Fruit fly (Drosophila melanogaster) whole organism, embryonic: ENCODE data around the gene Etfb.

Source experiments
- Bdp1 ChIP-seq: fragments of 200-800 bp; sonication (Bioruptor generic); optimal IDR thresholded peaks from 3 replicates; lab custom pipeline; 2016; ENCODE audit warnings: missing biosample characterization, missing genetic modification characterization
- C15 ChIP-seq: fragments of 200-800 bp; sonication (Bioruptor generic); IDR thresholded peaks from 3 replicates; pipeline ENCODE4 v1.3.6; 2022; ENCODE audit warnings: missing biosample characterization, missing genetic modification characterization
- CG1024 ChIP-seq: fragments of 200-800 bp; sonication (Bioruptor generic); IDR thresholded peaks from 2 replicates; pipeline ENCODE4 v1.3.6; 2022; ENCODE audit warnings: missing biosample characterization, missing genetic modification characterization
- CG10431 ChIP-seq: fragments of 200-800 bp; sonication (Bioruptor generic); optimal IDR thresholded peaks from 3 replicates; lab custom pipeline; 2018; ENCODE audit warnings: missing biosample characterization, mild to moderate bottlenecking, missing genetic modification characterization
- CG12071 ChIP-seq: fragments of 200-800 bp; sonication (Bioruptor generic); optimal IDR thresholded peaks from 3 replicates; lab custom pipeline; 2018; ENCODE audit warnings: missing biosample characterization, mild to moderate bottlenecking, missing genetic modification characterization
- CG13123 ChIP-seq: fragments of 200-800 bp; sonication (Bioruptor generic); optimal IDR thresholded peaks from 2 replicates; lab custom pipeline; 2016; ENCODE audit warnings: missing biosample characterization, missing genetic modification characterization
- CG16779 ChIP-seq: fragments of 200-800 bp; sonication (Bioruptor generic); IDR thresholded peaks from 2 replicates; pipeline ENCODE4 v1.3.6; 2022; ENCODE audit warnings: missing biosample characterization, missing genetic modification characterization
- CG16815 ChIP-seq: fragments of 200-800 bp; sonication (Bioruptor generic); optimal IDR thresholded peaks from 3 replicates; lab custom pipeline; 2017; ENCODE audit warnings: missing biosample characterization, mild to moderate bottlenecking, missing genetic modification characterization
- CG17568 ChIP-seq: fragments of 200-800 bp; sonication (Bioruptor generic); optimal IDR thresholded peaks from 2 replicates; lab custom pipeline; 2018; ENCODE audit warnings: missing biosample characterization, mild to moderate bottlenecking, missing genetic modification characterization, moderate library complexity
- CG17912 ChIP-seq: fragments of 200-800 bp; sonication (Bioruptor generic); optimal IDR thresholded peaks from 2 replicates; lab custom pipeline; 2018; ENCODE audit warnings: missing biosample characterization, mild to moderate bottlenecking, missing genetic modification characterization
- CG18619 ChIP-seq: fragments of 200-800 bp; sonication (Bioruptor generic); optimal IDR thresholded peaks from 3 replicates; lab custom pipeline; 2017; ENCODE audit warnings: missing biosample characterization, mild to moderate bottlenecking, missing genetic modification characterization
- CG2116 ChIP-seq: fragments of 200-800 bp; sonication (Bioruptor generic); optimal IDR thresholded peaks from 3 replicates; lab custom pipeline; 2018; ENCODE audit warnings: missing biosample characterization, mild to moderate bottlenecking, missing genetic modification characterization
- CG34422 ChIP-seq: fragments of 200-800 bp; sonication (Bioruptor generic); IDR thresholded peaks from 3 replicates; pipeline ENCODE4 v1.3.6; 2022; ENCODE audit warnings: missing biosample characterization, missing genetic modification characterization
- CG3995 ChIP-seq: fragments of 200-800 bp; sonication (Bioruptor generic); optimal IDR thresholded peaks from 3 replicates; lab custom pipeline; 2016; ENCODE audit warnings: missing biosample characterization, missing genetic modification characterization
- CG5953 ChIP-seq: fragments of 200-800 bp; sonication (Bioruptor generic); IDR thresholded peaks from 2 replicates; pipeline ENCODE4 v1.3.6; 2022; ENCODE audit warnings: missing biosample characterization, missing genetic modification characterization
- CG6254 ChIP-seq: fragments of 200-800 bp; sonication (Bioruptor generic); optimal IDR thresholded peaks from 3 replicates; lab custom pipeline; 2017; ENCODE audit warnings: mild to moderate bottlenecking, missing biosample characterization, missing genetic modification reagents, missing genetic modification characterization
- CG6272 ChIP-seq: fragments of 200-800 bp; sonication (Bioruptor generic); IDR thresholded peaks from 2 replicates; pipeline ENCODE4 v1.3.6; 2022; ENCODE audit warnings: missing biosample characterization, missing genetic modification characterization
- CG6765 ChIP-seq: fragments of 200-800 bp; sonication (Bioruptor generic); optimal IDR thresholded peaks from 3 replicates; lab custom pipeline; 2017; ENCODE audit warnings: missing biosample characterization, mild to moderate bottlenecking, missing genetic modification characterization
- CG7786 ChIP-seq: fragments of 200-800 bp; sonication (Bioruptor generic); optimal IDR thresholded peaks from 2 replicates; lab custom pipeline; 2016; ENCODE audit warnings: missing biosample characterization, missing genetic modification characterization
- Chrac-16 ChIP-seq: fragments of 200-800 bp; sonication (Bioruptor generic); optimal IDR thresholded peaks from 3 replicates; lab custom pipeline; 2016; ENCODE audit warnings: missing biosample characterization, missing genetic modification characterization
- CkIIα-i1 ChIP-seq: fragments of 200-800 bp; sonication (Bioruptor generic); IDR thresholded peaks from 2 replicates; pipeline ENCODE4 v1.3.6; 2022; ENCODE audit warnings: missing biosample characterization, missing genetic modification characterization
- CrebB ChIP-seq: fragments of 200-800 bp; sonication (Bioruptor generic); optimal IDR thresholded peaks from 3 replicates; lab custom pipeline; 2018; ENCODE audit warnings: missing biosample characterization, mild to moderate bottlenecking, missing genetic modification characterization
- Dfd ChIP-seq, 2 experiments: fragments of >200 bp; optimal IDR thresholded peaks; 2 replicates each; lab custom pipeline; 2017; ENCODE audit warnings: missing biosample characterization in 2 of 2, missing genetic modification characterization in 2 of 2
- Dp ChIP-seq: fragments of 200-800 bp; sonication (Bioruptor generic); optimal IDR thresholded peaks from 2 replicates; lab custom pipeline; 2018; ENCODE audit warnings: missing biosample characterization, mild to moderate bottlenecking, missing genetic modification characterization, moderate library complexity
- Elba2 ChIP-seq: fragments of 200-800 bp; sonication (Bioruptor generic); optimal IDR thresholded peaks from 3 replicates; lab custom pipeline; 2016; ENCODE audit warnings: missing biosample characterization, missing genetic modification characterization
- Fer3 ChIP-seq: fragments of 200-800 bp; sonication (Bioruptor generic); optimal IDR thresholded peaks from 2 replicates; lab custom pipeline; 2018; ENCODE audit warnings: missing biosample characterization, mild to moderate bottlenecking, missing genetic modification characterization, moderate library complexity
- HHEX ChIP-seq: fragments of 200-800 bp; sonication (Bioruptor generic); optimal IDR thresholded peaks from 3 replicates; lab custom pipeline; 2017; ENCODE audit warnings: missing biosample characterization, mild to moderate bottlenecking, missing genetic modification characterization, missing genetic modification reagents
- Hey ChIP-seq: fragments of 200-800 bp; sonication (Bioruptor generic); optimal IDR thresholded peaks from 3 replicates; lab custom pipeline; 2018; ENCODE audit warnings: missing biosample characterization, mild to moderate bottlenecking, missing genetic modification characterization
- Hsf ChIP-seq: fragments of 200-800 bp; sonication (Bioruptor generic); optimal IDR thresholded peaks from 3 replicates; lab custom pipeline; 2016; ENCODE audit warnings: missing biosample characterization, missing genetic modification characterization
- MTF-1 ChIP-seq: fragments of 200-800 bp; sonication (Bioruptor generic); optimal IDR thresholded peaks from 2 replicates; lab custom pipeline; 2018; ENCODE audit warnings: missing biosample characterization, mild to moderate bottlenecking, missing genetic modification characterization, borderline replicate concordance
- Myb ChIP-seq: fragments of 200-800 bp; sonication (Bioruptor generic); optimal IDR thresholded peaks from 2 replicates; lab custom pipeline; 2016; ENCODE audit warnings: missing biosample characterization, missing genetic modification characterization
- Rx ChIP-seq: fragments of 200-800 bp; sonication (Bioruptor generic); IDR thresholded peaks from 2 replicates; pipeline ENCODE4 v1.3.6; 2022; ENCODE audit warnings: missing biosample characterization, missing genetic modification characterization
- ash1 ChIP-seq: fragments of 200-800 bp; sonication (Bioruptor generic); optimal IDR thresholded peaks from 2 replicates; lab custom pipeline; 2018; ENCODE audit warnings: missing biosample characterization, mild to moderate bottlenecking, missing genetic modification characterization
- caup ChIP-seq: fragments of 200-800 bp; sonication (Bioruptor generic); optimal IDR thresholded peaks from 3 replicates; lab custom pipeline; 2017; ENCODE audit warnings: missing biosample characterization, mild to moderate bottlenecking, missing genetic modification characterization, moderate library complexity; ENCODE audit not compliant: severe bottlenecking
- dati ChIP-seq: fragments of 200-800 bp; sonication (Bioruptor generic); IDR thresholded peaks from 2 replicates; pipeline ENCODE4 v1.3.6; 2022; ENCODE audit warnings: missing biosample characterization, missing genetic modification characterization
- dpn ChIP-seq, 2 experiments: fragments of 200-800 bp; sonication (Bioruptor generic); optimal IDR thresholded peaks; 3 replicates each; lab custom pipeline; 2016; ENCODE audit warnings: missing biosample characterization in 2 of 2, missing genetic modification characterization in 2 of 2
- exex ChIP-seq: fragments of 200-800 bp; sonication (Bioruptor generic); optimal IDR thresholded peaks from 4 replicates; lab custom pipeline; 2018; ENCODE audit warnings: missing biosample characterization, mild to moderate bottlenecking, missing genetic modification characterization, moderate library complexity
- insv ChIP-seq, 2 experiments: fragments of 200-800 bp; sonication (Bioruptor generic); optimal IDR thresholded peaks; 3 replicates each; lab custom pipeline; 2016 to 2018; ENCODE audit warnings: missing biosample characterization in 2 of 2, missing genetic modification characterization in 2 of 2
- mam ChIP-seq: fragments of 200-800 bp; sonication (Bioruptor generic); optimal IDR thresholded peaks from 3 replicates; lab custom pipeline; 2016; ENCODE audit warnings: missing biosample characterization, missing genetic modification characterization
- otp ChIP-seq: fragments of 200-800 bp; sonication (Bioruptor generic); IDR thresholded peaks from 3 replicates; pipeline ENCODE4, ENCODE4 v1.3.6; 2022; ENCODE audit warnings: missing biosample characterization, missing genetic modification characterization
- seq ChIP-seq: fragments of 200-800 bp; sonication (Bioruptor generic); IDR thresholded peaks from 2 replicates; pipeline ENCODE4 v1.3.6; 2022; ENCODE audit warnings: missing biosample characterization, missing genetic modification characterization
- sna ChIP-seq: fragments of 200-800 bp; sonication (Bioruptor generic); IDR thresholded peaks from 2 replicates; pipeline ENCODE4 v1.3.6; 2022; ENCODE audit warnings: missing biosample characterization, missing genetic modification characterization; ENCODE audit not compliant: partially characterized antibody
- ssp ChIP-seq: fragments of 200-800 bp; sonication (Bioruptor generic); IDR thresholded peaks from 2 replicates; pipeline ENCODE4 v1.3.6; 2022; ENCODE audit warnings: missing biosample characterization, missing genetic modification characterization
- tna ChIP-seq: fragments of 200-800 bp; sonication (Bioruptor generic); IDR thresholded peaks from 2 replicates; pipeline ENCODE4 v1.3.6; 2022; ENCODE audit warnings: missing biosample characterization, missing genetic modification characterization; ENCODE audit not compliant: partially characterized antibody
- twi ChIP-seq: fragments of 200-800 bp; optimal IDR thresholded peaks from 2 replicates; lab custom pipeline; 2019; ENCODE audit warnings: missing biosample characterization, mild to moderate bottlenecking, missing genetic modification characterization, moderate library complexity
- unpg ChIP-seq: fragments of 200-800 bp; sonication (Bioruptor generic); optimal IDR thresholded peaks from 3 replicates; lab custom pipeline; 2018; ENCODE audit warnings: missing biosample characterization, mild to moderate bottlenecking, missing genetic modification characterization, moderate library complexity
- zf30C ChIP-seq: fragments of 200-800 bp; sonication (Bioruptor generic); optimal IDR thresholded peaks from 3 replicates; lab custom pipeline; 2018; ENCODE audit warnings: missing biosample characterization, mild to moderate bottlenecking, missing genetic modification characterization
- zfh1 ChIP-seq: fragments of 200-800 bp; sonication (Bioruptor generic); IDR thresholded peaks from 3 replicates; pipeline ENCODE4 v1.3.6; 2022; ENCODE audit warnings: missing biosample characterization, missing genetic modification characterization
- zfh2 ChIP-seq: fragments of 200-800 bp; sonication (Bioruptor generic); optimal IDR thresholded peaks from 2 replicates; lab custom pipeline; 2016; ENCODE audit warnings: missing biosample characterization, missing genetic modification characterization

The Etfb gene

DNA sequence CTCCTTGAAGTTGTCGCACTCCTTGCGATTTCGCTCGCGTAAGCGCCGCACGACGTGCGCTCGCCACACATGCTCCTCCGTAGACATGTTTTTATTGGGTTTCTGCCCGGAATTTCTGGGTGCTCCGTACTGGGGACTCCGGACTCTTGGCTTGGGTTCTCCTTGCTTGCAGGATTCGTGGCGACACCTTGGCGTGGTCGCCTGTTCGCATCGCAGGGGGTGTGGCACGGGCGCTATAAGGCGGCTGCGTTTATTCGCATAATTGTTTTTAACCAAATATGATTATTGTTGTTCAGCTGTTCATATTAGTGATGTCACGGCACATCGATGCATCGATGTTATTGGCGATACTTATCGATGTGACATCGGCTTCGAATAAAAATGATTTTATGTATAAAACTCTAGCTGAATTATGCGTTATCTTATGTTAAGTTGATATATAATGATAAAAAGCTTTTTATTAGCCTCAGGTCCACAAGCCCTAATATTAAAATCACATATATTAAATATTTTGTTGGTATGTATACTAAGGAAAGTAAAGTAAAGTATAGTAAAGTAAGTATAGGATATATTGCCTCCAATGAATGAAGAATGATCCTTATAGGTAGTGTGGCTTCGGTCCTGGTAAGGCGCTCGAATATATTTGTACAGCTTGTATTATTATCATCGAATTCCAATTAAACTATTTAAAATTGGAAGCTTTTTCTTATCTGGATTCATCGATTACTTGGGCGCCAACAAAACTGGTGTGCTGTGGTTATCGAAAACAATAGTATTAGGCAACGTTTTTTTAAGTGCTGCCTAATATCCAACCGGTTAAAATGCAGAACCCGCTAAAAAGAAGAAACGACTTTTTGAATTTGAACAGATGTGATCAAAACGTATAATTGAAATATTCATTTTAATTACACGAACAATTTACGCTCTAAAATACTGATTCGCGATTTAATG is 32.3 kb upstream of the Etfb start, which contains the start of gene Atg16 (continued):
- no peak for TF ChIP-seq ssp (GFP tag; lab: Robert Waterston, UW)
- TF ChIP-seq CG1024 (GFP tag; lab: Robert Waterston, UW): no peak
- no peak for TF ChIP-seq CkIIα-i1 (GFP tag; lab: Robert Waterston, UW)
- no peak for TF ChIP-seq dpn (GFP tag; optimal IDR thresholded peaks at IDR 0.05; lab: Kevin White, UChicago)
- no peak for TF ChIP-seq MTF-1 (GFP tag; lab: Kevin White, UChicago)
- no peak for TF ChIP-seq CG17912 (GFP tag; lab: Kevin White, UChicago)
- TF ChIP-seq otp (GFP tag; lab: Robert Waterston, UW): no peak
- TF ChIP-seq CG6765 (GFP tag; lab: Kevin White, UChicago): no peak
- TF ChIP-seq CG16815 (GFP tag; lab: Kevin White, UChicago): no peak
- no peak for TF ChIP-seq Elba2
- TF ChIP-seq CG13123: no peak
- no peak for TF ChIP-seq dati (GFP tag; lab: Robert Waterston, UW)
- TF ChIP-seq Dp: peak; percentile 90
- TF ChIP-seq exex (tag; lab: Kevin White, UChicago): no peak
- TF ChIP-seq CG3995 (GFP tag; lab: Kevin White, UChicago): peak; percentile 36
- no peak for TF ChIP-seq CrebB (tag; lab: Kevin White, UChicago)
- peak; percentile 80 for TF ChIP-seq tna (GFP tag; lab: Robert Waterston, UW)
- no peak; the same call in 2 of the 3 replicates for TF ChIP-seq CG34422 (GFP tag; lab: Robert Waterston, UW)
- no peak for TF ChIP-seq CG10431 (GFP tag; lab: Kevin White, UChicago)
- no peak for TF ChIP-seq Bdp1 (GFP tag; lab: Kevin White, UChicago)
- TF ChIP-seq unpg (GFP tag; lab: Kevin White, UChicago): no peak
- TF ChIP-seq Hsf (GFP tag; lab: Kevin White, UChicago): no peak
- no peak for TF ChIP-seq Dfd (GFP tag; optimal IDR thresholded peaks at IDR 0.05; lab: Kevin White, UChicago)
- no peak for TF ChIP-seq CG18619
- 0 out of 2 replicates have a peak, but pooled peaks have one; percentile 16 for TF ChIP-seq CG5953 (GFP tag; lab: Robert Waterston, UW)
- no peak for TF ChIP-seq CG6254 (GFP tag; lab: Kevin White, UChicago)
- TF ChIP-seq caup (GFP tag; lab: Kevin White, UChicago): no peak
- no peak for TF ChIP-seq CG6272 (GFP tag; lab: Robert Waterston, UW)
- TF ChIP-seq CG16779 (GFP tag; lab: Robert Waterston, UW): no peak
- no peak for TF ChIP-seq Fer3 (tag; lab: Kevin White, UChicago)
- TF ChIP-seq sna (GFP tag; lab: Robert Waterston, UW): peak; percentile 84
- TF ChIP-seq Rx (GFP tag; lab: Robert Waterston, UW): no peak
- no peak for TF ChIP-seq C15 (GFP tag; lab: Robert Waterston, UW)
- peak; percentile 90 for TF ChIP-seq Myb (GFP tag; lab: Kevin White, UChicago)
- TF ChIP-seq CG2116 (GFP tag; lab: Kevin White, UChicago): peak; percentile 64
- no peak for TF ChIP-seq Hey
- no peak for TF ChIP-seq insv (GFP tag; optimal IDR thresholded peaks at IDR 0.05; lab: Kevin White, UChicago)
- TF ChIP-seq seq (GFP tag; lab: Robert Waterston, UW): no peak
- TF ChIP-seq zfh2 (GFP tag; lab: Kevin White, UChicago): no peak
- no peak for TF ChIP-seq CG17568 (GFP tag; lab: Kevin White, UChicago)
- TF ChIP-seq zfh1: no peak
- TF ChIP-seq HHEX (GFP tag; lab: Kevin White, UChicago): no peak
- TF ChIP-seq CG12071 (GFP tag; lab: Kevin White, UChicago): no peak
- TF ChIP-seq mam (GFP tag; lab: Kevin White, UChicago): no peak
- no peak for TF ChIP-seq CG7786
- no peak for TF ChIP-seq ash1 (GFP tag; lab: Kevin White, UChicago)
- no peak for TF ChIP-seq twi
- TF ChIP-seq Chrac-16 (GFP tag; lab: Kevin White, UChicago): no peak
- no peak for TF ChIP-seq zf30C (GFP tag; lab: Kevin White, UChicago)
